Fruit fly (Drosophila melanogaster) whole organism, wandering third instar larva: Measurements from ENCODE around the gene Galphaf.
A peak's percentile ranks its signal among the peaks of the same experiment; 100 is the strongest.

ENCODE experiments used
- Abd-B ChIP-seq: fragments of >200 bp; optimal IDR thresholded peaks from 2 replicates; lab custom pipeline; 2017; ENCODE audit warnings: missing biosample characterization, missing genetic modification characterization
- CG32264 ChIP-seq: fragments of 200-800 bp; sonication (Bioruptor generic); optimal IDR thresholded peaks from 2 replicates; lab custom pipeline; 2016; ENCODE audit warnings: missing biosample characterization, missing genetic modification characterization
- CG9705 ChIP-seq: fragments of 200-800 bp; sonication (Bioruptor generic); optimal IDR thresholded peaks from 2 replicates; lab custom pipeline; 2018; ENCODE audit warnings: missing biosample characterization, mild to moderate bottlenecking, missing genetic modification characterization
- CrebA ChIP-seq: fragments of 200-800 bp; sonication (Bioruptor generic); optimal IDR thresholded peaks from 2 replicates; lab custom pipeline; 2016; ENCODE audit warnings: missing biosample characterization, mild to moderate bottlenecking, missing genetic modification characterization, borderline replicate concordance
- Dfd ChIP-seq: fragments of >200 bp; optimal IDR thresholded peaks from 2 replicates; lab custom pipeline; 2017; ENCODE audit warnings: missing biosample characterization, missing genetic modification characterization
- Dif ChIP-seq: fragments of 200-275, 200-300 bp; sonication (Bioruptor generic); optimal IDR thresholded peaks from 2 replicates; lab custom pipeline; 2018; ENCODE audit warnings: missing biosample characterization, missing genetic modification characterization; ENCODE audit not compliant: partially characterized antibody
- GATAd ChIP-seq: sonication (Bioruptor generic); optimal IDR thresholded peaks from 2 replicates; lab custom pipeline; 2016; ENCODE audit warnings: missing biosample characterization, missing genetic modification characterization
- HLH106 ChIP-seq: fragments of 200-800 bp; optimal IDR thresholded peaks from 3 replicates; lab custom pipeline; 2019; ENCODE audit warnings: missing biosample characterization, mild to moderate bottlenecking, missing genetic modification characterization, moderate library complexity
- Hnf4 ChIP-seq: fragments of 200-800 bp; sonication (Bioruptor generic); optimal IDR thresholded peaks from 2 replicates; lab custom pipeline; 2016; ENCODE audit warnings: missing biosample characterization, mild to moderate bottlenecking, missing genetic modification characterization
- Hr78 ChIP-seq: fragments of >200 bp; optimal IDR thresholded peaks from 2 replicates; lab custom pipeline; 2017; ENCODE audit warnings: missing biosample characterization, missing genetic modification characterization
- Hr83 ChIP-seq: fragments of 200-300 bp; sonication (Bioruptor generic); optimal IDR thresholded peaks from 2 replicates; lab custom pipeline; 2016; ENCODE audit warnings: missing biosample characterization, mild to moderate bottlenecking, missing genetic modification characterization, moderate library complexity; ENCODE audit not compliant: poor library complexity, severe bottlenecking
- Jra ChIP-seq: sonication (Bioruptor generic); optimal IDR thresholded peaks from 2 replicates; lab custom pipeline; 2016; ENCODE audit warnings: missing biosample characterization, missing genetic modification characterization
- Mio ChIP-seq: sonication (Bioruptor generic); optimal IDR thresholded peaks from 2 replicates; lab custom pipeline; 2016; ENCODE audit warnings: missing biosample characterization, missing genetic modification characterization
- Myc ChIP-seq: fragments of >200 bp; optimal IDR thresholded peaks from 2 replicates; lab custom pipeline; 2017
- N ChIP-seq: fragments of >200 bp; optimal IDR thresholded peaks from 2 replicates; lab custom pipeline; 2018; ENCODE audit warnings: missing biosample characterization, missing external identifiers, missing genetic modification characterization
- OdsH ChIP-seq: fragments of 200-800 bp; sonication (Bioruptor generic); optimal IDR thresholded peaks from 2 replicates; lab custom pipeline; 2016; ENCODE audit warnings: missing biosample characterization, mild to moderate bottlenecking, missing genetic modification characterization
- Rel ChIP-seq, 2 experiments: fragments of 200-800 bp; sonication (Bioruptor generic) in 1 of 2; optimal IDR thresholded peaks; 2 replicates in 1 of 2; 3 replicates in 1 of 2; lab custom pipeline; 2016 to 2019; ENCODE audit warnings: mild to moderate bottlenecking in 2 of 2, missing biosample characterization in 2 of 2, missing genetic modification characterization in 2 of 2, moderate library complexity in 1 of 2
- Sp1 ChIP-seq: fragments of 200-800 bp; sonication (Bioruptor generic); optimal IDR thresholded peaks from 3 replicates; lab custom pipeline; 2019; ENCODE audit warnings: missing biosample characterization, mild to moderate bottlenecking, missing genetic modification characterization, moderate library complexity
- Vsx2 ChIP-seq: fragments of 200-300, 225-300 bp; sonication (Bioruptor generic); optimal IDR thresholded peaks from 2 replicates; lab custom pipeline; 2018; ENCODE audit warnings: missing biosample characterization, missing genetic modification characterization; ENCODE audit not compliant: partially characterized antibody
- br ChIP-seq: fragments of 200-800 bp; sonication (Bioruptor generic); optimal IDR thresholded peaks from 2 replicates; lab custom pipeline; 2016; ENCODE audit warnings: missing biosample characterization, missing genetic modification characterization
- brk ChIP-seq: fragments of 200-800 bp; sonication (Bioruptor generic); optimal IDR thresholded peaks from 2 replicates; lab custom pipeline; 2016; ENCODE audit warnings: missing biosample characterization, mild to moderate bottlenecking, missing genetic modification characterization
- dl ChIP-seq, 2 experiments: fragments of 175-275, 200-275 bp in 1 of 2; fragments of 200-275 bp in 1 of 2; sonication (Bioruptor generic); optimal IDR thresholded peaks; lab custom pipeline; 2018; ENCODE audit warnings: mild to moderate bottlenecking in 2 of 2, missing biosample characterization in 2 of 2, missing genetic modification characterization in 2 of 2, moderate library complexity in 2 of 2; ENCODE audit not compliant: partially characterized antibody in 2 of 2, insufficient read depth in 1 of 2
- dmrt93B ChIP-seq: fragments of 200-800 bp; sonication (Bioruptor generic); optimal IDR thresholded peaks from 2 replicates; lab custom pipeline; 2018; ENCODE audit warnings: missing biosample characterization, mild to moderate bottlenecking, missing genetic modification characterization
- dsf ChIP-seq: sonication (Bioruptor generic); optimal IDR thresholded peaks from 2 replicates; lab custom pipeline; 2016; ENCODE audit warnings: missing biosample characterization, missing genetic modification characterization, borderline replicate concordance
- ey ChIP-seq: fragments of 200-800 bp; sonication (Bioruptor generic); optimal IDR thresholded peaks from 2 replicates; lab custom pipeline; 2016; ENCODE audit warnings: missing biosample characterization, missing genetic modification characterization
- foxo ChIP-seq, 2 experiments: fragments of 200-800 bp; sonication (Bioruptor generic); optimal IDR thresholded peaks; 2 replicates in 1 of 2; 3 replicates in 1 of 2; lab custom pipeline; 2016 to 2017; ENCODE audit warnings: missing biosample characterization in 2 of 2, missing genetic modification characterization in 2 of 2
- fru ChIP-seq: fragments of 200-800 bp; sonication (Bioruptor generic); optimal IDR thresholded peaks from 3 replicates; lab custom pipeline; 2016; ENCODE audit warnings: missing biosample characterization, mild to moderate bottlenecking, missing genetic modification characterization
- h ChIP-seq: fragments of 200-800 bp; sonication (Bioruptor generic); optimal IDR thresholded peaks from 3 replicates; lab custom pipeline; 2016; ENCODE audit warnings: missing biosample characterization, mild to moderate bottlenecking, missing genetic modification characterization
- jim ChIP-seq: fragments of 175-275, 200-325 bp; sonication (Bioruptor generic); optimal IDR thresholded peaks from 2 replicates; lab custom pipeline; 2016; ENCODE audit warnings: missing biosample characterization, mild to moderate bottlenecking, missing genetic modification characterization
- lola ChIP-seq: fragments of >200 bp; optimal IDR thresholded peaks from 2 replicates; lab custom pipeline; 2017; ENCODE audit warnings: missing biosample characterization, missing genetic modification characterization
- psq ChIP-seq: fragments of 200-800 bp; sonication (Bioruptor generic); optimal IDR thresholded peaks from 3 replicates; lab custom pipeline; 2017; ENCODE audit warnings: missing biosample characterization, mild to moderate bottlenecking, missing genetic modification characterization, moderate library complexity
- rgr ChIP-seq: fragments of 200-800 bp; sonication (Bioruptor generic); optimal IDR thresholded peaks from 3 replicates; lab custom pipeline; 2016; ENCODE audit warnings: missing biosample characterization, mild to moderate bottlenecking, missing genetic modification characterization
- sage ChIP-seq: fragments of 200-800 bp; sonication (Bioruptor generic); optimal IDR thresholded peaks from 2 replicates; lab custom pipeline; 2016; ENCODE audit warnings: missing biosample characterization, mild to moderate bottlenecking, missing genetic modification characterization
- sv ChIP-seq: fragments of 200-800 bp; sonication (Bioruptor generic); optimal IDR thresholded peaks from 3 replicates; lab custom pipeline; 2016; ENCODE audit warnings: missing biosample characterization, missing genetic modification characterization
- tai ChIP-seq: sonication (Bioruptor generic); optimal IDR thresholded peaks from 2 replicates; lab custom pipeline; 2016; ENCODE audit warnings: missing biosample characterization, missing genetic modification characterization
- usp ChIP-seq: fragments of >200 bp; optimal IDR thresholded peaks from 2 replicates; lab custom pipeline; 2017; ENCODE audit warnings: missing biosample characterization, missing genetic modification characterization

Gene Galphaf

DNA sequence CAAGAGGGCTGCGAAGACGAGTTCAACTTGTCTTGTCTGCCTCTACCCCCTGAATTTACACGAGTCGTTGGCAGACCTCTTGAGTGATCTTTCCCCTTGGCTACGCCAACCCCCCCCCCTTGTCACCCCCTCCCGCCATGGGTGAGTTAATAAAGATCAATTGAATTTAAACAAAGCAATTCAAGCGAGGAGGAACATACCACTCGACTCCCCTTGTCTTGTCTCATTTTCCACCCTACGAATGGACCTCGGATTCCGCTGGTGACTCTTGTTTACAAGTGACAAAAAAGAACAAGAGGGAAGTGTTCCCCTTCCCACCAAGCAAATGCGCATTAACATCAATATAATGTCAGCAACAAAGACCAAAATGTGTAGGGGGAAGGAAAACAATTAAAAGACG, 35.1 kb upstream of the Galphaf start:
- TF ChIP-seq Hnf4 (GFP tag; lab: Kevin White, UChicago), result no peak
- no peak for TF ChIP-seq jim
- no peak for TF ChIP-seq brk (GFP tag; lab: Kevin White, UChicago)
- TF ChIP-seq Abd-B (GFP tag; lab: Kevin White, UChicago), result no peak
- no peak for TF ChIP-seq ey (GFP tag; lab: Kevin White, UChicago)
- TF ChIP-seq lola (GFP tag; lab: Kevin White, UChicago), result no peak
- no peak for TF ChIP-seq sage (GFP tag; lab: Kevin White, UChicago)
- no peak for TF ChIP-seq CG9705 (GFP tag; lab: Kevin White, UChicago)
- TF ChIP-seq, all 38 proteins: peak for 0

DNA sequence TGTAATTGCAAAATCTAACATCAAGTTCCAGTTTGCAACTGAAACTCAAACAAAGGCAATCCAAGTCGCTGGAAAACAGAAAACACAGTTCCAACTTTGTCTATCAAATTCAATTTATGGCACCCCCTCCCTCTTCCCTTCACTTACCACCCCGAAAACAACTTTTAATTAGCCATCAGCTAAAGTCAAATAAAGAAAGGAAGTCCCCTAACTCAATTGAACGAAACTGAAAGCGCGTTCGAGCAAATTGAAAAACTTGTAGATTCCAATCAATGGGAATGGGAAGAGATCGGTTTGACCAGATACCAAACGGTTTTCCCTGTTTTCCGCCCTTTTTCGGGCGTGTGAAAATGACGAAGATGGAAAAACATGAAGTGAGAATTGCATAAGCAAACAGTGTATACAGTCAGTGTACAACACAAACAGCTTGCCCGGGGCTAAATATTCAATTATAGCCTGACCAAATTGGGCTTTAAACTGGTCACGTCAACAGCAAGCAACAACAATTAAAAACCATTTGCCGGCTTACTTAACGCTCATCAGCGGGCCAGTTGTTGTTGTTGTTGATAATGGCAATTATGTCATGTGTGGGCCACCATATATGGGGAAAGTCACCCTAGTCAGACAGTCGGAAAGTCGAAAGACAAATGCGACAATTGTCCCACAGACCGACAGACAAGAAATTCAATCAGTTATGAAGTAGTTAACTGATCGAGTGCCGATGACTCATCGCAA, 31.7 kb upstream of the Galphaf start:
- TF ChIP-seq Rel (GFP tag; optimal IDR thresholded peaks at IDR 0.05; lab: Kevin White, UChicago) (no peak), Rel (tag; optimal IDR thresholded peaks at IDR 0.05; lab: Kevin White, UChicago) (peak; percentile 72), tai (GFP tag; lab: Kevin White, UChicago) (no peak), brk (GFP tag; lab: Kevin White, UChicago) (no peak), GATAd (GFP tag; lab: Kevin White, UChicago) (no peak)
- TF ChIP-seq, all 38 proteins: peak for 1

- TF ChIP-seq CrebA (GFP tag; lab: Kevin White, UChicago) (no peak), Myc (lab: Kevin White, UChicago) (no peak), OdsH (GFP tag; lab: Kevin White, UChicago) (no peak), N (GFP tag; lab: Kevin White, UChicago) (no peak), sv (GFP tag; lab: Kevin White, UChicago) (no peak), Sp1 (GFP tag; lab: Kevin White, UChicago) (no peak), fru (GFP tag; lab: Kevin White, UChicago) (no peak), dl (GFP tag; optimal IDR thresholded peaks at IDR 0.05; lab: Kevin White, UChicago; ENCODE audit: insufficient read depth in 1 of 2, partially characterized antibody in 2 of 2) (no peak), Dif (GFP tag; lab: Kevin White, UChicago) (no peak), rgr (GFP tag; lab: Kevin White, UChicago) (no peak), h (no peak), lola (GFP tag; lab: Kevin White, UChicago) (no peak), CG9705 (GFP tag; lab: Kevin White, UChicago) (no peak), foxo (GFP tag; optimal IDR thresholded peaks at IDR 0.05; lab: Kevin White, UChicago) (no peak), br (GFP tag; lab: Kevin White, UChicago) (no peak), Jra (GFP tag; lab: Kevin White, UChicago) (no peak), GATAd (GFP tag; lab: Kevin White, UChicago) (no peak), Hr83 (GFP tag; lab: Kevin White, UChicago) (no peak), ey (GFP tag; lab: Kevin White, UChicago) (no peak)
- TF ChIP-seq, all 38 proteins: peak for 0
These were observed 30.4 kb upstream of the Galphaf start for dm6 chr3L:16698089-16698488.

DNA sequence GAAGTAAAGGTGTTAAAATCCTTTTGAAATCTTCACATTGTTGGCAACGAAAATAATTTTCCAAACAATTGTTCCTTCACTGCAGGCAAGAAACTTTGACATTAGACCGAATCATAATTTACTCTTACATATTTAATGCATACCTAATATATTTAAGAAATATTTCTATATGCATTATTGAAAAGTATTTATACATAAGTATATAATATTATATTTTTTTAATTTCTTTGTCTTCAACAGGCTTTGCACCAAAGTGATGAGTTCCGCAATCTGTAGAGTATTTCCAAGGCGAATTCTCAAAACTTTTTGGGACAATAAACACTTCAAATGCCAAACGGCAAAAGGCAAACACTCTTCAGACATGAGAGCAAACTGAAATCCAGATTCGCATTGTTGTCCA, 29.3 kb upstream of the Galphaf start:
- peak; percentile 33 for TF ChIP-seq h
- TF ChIP-seq rgr (GFP tag; lab: Kevin White, UChicago), result peak; percentile 28
- no peak for TF ChIP-seq Mio (GFP tag; lab: Kevin White, UChicago)
- no peak for TF ChIP-seq dsf (GFP tag; lab: Kevin White, UChicago)
- TF ChIP-seq sage (GFP tag; lab: Kevin White, UChicago), result no peak
- no peak for TF ChIP-seq Jra (GFP tag; lab: Kevin White, UChicago)
- TF ChIP-seq Hr78 (GFP tag; lab: Kevin White, UChicago), result no peak
- TF ChIP-seq ey (GFP tag; lab: Kevin White, UChicago), result no peak
- peak; percentile 10 for TF ChIP-seq brk (GFP tag; lab: Kevin White, UChicago)
- no peak for TF ChIP-seq usp (GFP tag; lab: Kevin White, UChicago)
- TF ChIP-seq N (GFP tag; lab: Kevin White, UChicago), result no peak
- TF ChIP-seq sv (GFP tag; lab: Kevin White, UChicago), result no peak
- no peak for TF ChIP-seq dl (GFP tag; optimal IDR thresholded peaks at IDR 0.05; lab: Kevin White, UChicago; ENCODE audit: insufficient read depth in 1 of 2, partially characterized antibody in 2 of 2)
- TF ChIP-seq CG32264 (GFP tag; lab: Kevin White, UChicago), result no peak
- no peak for TF ChIP-seq jim
- TF ChIP-seq OdsH (GFP tag; lab: Kevin White, UChicago), result peak; percentile 27
- peak; percentile 37 for TF ChIP-seq Sp1 (GFP tag; lab: Kevin White, UChicago)
- TF ChIP-seq tai (GFP tag; lab: Kevin White, UChicago), result no peak
- no peak for TF ChIP-seq Hr83 (GFP tag; lab: Kevin White, UChicago)
- no peak for TF ChIP-seq CrebA (GFP tag; lab: Kevin White, UChicago)
- peak; percentile 56 for TF ChIP-seq HLH106 (tag; lab: Kevin White, UChicago)
- TF ChIP-seq Abd-B (GFP tag; lab: Kevin White, UChicago), result no peak
- peak; percentile 39 for TF ChIP-seq psq (GFP tag; lab: Kevin White, UChicago)
- no peak for TF ChIP-seq Hnf4 (GFP tag; lab: Kevin White, UChicago)
- peak in 1 of 2 experiments; percentile 41 for TF ChIP-seq foxo (GFP tag; optimal IDR thresholded peaks at IDR 0.05; lab: Kevin White, UChicago)
- TF ChIP-seq Vsx2 (GFP tag; lab: Kevin White, UChicago), result no peak
- TF ChIP-seq dmrt93B (GFP tag; lab: Kevin White, UChicago), result no peak
- TF ChIP-seq Dfd, result no peak
- TF ChIP-seq GATAd (GFP tag; lab: Kevin White, UChicago), result no peak
- no peak for TF ChIP-seq Myc (lab: Kevin White, UChicago)
- TF ChIP-seq lola (GFP tag; lab: Kevin White, UChicago), result no peak
